Fruit fly (Drosophila melanogaster) ovary, adult (tissue): ENCODE measurements around the gene CG9915.

Source experiments
- CG17801 ChIP-seq: fragments of 200-800 bp; optimal IDR thresholded peaks from 2 replicates; lab custom pipeline; 2019; ENCODE audit warnings: missing biosample characterization, mild to moderate bottlenecking, missing genetic modification characterization, moderate library complexity; ENCODE audit not compliant: partially characterized antibody

CG9915 gene

DNA sequence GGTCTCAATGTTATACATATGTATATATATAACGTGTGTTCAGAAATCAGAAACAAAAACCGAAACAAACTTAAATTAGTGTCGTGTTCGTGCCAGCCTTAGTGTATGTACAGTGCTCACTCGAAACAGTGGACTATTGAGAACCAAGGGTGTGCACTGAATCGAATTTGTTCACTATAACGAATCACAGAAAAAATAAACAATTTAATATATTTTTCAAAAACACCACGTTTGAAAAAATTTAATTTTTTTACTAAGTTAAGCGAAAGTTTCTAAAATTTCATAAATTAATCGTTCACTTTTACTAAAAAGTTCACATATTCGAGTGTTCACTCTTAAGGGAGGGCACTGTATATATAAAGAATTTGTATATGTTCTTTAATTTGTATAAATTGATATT is 27.8 kb downstream of the CG9915 start:
- peak; percentile 19 for TF ChIP-seq CG17801 (GFP tag; lab: Kevin White, UChicago)

DNA sequence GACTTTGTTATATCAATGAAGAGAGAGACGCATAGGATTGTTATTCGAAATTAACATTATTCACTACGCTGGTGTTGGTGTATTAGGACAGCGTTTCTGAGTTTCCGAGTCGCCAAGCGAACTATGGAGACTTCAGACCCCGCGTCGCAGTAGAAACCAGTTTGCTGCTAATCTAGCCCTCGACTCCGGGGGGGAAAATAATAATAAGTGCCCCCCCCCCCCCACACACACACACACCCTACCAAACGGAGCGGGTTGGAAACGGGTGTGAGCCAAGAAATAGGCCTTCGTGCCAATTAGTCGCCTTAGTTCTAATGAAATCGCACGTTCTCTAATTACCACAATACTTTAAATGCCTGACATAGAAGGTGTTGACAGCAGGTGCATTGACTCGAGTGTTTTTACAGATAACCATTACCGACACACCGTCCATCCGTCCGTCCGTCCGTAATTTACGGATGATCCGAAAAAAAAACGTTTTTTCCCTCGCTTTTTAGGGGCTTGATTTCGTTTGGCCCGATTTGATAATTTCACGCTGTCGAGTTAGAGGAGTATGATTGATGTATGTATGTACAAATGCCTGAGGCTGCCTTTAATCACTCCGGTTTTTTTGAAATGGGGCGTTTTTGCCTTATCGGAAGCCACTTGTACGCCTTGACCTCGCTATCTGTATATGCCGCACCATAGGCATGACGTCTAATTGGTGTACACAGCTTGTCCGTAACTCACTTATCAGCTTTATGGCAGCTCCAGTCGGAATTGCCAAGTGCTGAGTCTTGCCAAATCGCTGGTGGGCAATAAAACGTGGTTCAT is 31.0 kb downstream of the CG9915 start:
- no peak for TF ChIP-seq CG17801 (GFP tag; lab: Kevin White, UChicago)

DNA sequence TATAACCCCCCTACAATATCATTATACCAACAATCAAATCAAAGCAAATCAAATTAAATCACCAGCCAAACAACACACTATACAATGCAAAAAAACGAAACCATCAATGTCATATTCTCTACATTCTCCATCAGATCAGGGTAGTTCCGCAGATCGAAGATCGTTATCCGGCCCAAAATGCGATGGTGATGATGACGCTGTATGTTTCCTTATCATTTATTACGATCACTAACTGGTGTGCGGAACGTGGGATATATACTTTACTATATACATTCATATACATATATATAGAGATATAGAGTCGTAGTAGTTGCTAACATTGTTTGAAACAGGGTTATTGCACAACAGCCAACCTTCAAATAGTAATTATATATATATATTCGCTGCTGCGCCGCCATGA is 31.6 kb downstream of the CG9915 start:
- TF ChIP-seq CG17801 (GFP tag; lab: Kevin White, UChicago), result no peak

DNA sequence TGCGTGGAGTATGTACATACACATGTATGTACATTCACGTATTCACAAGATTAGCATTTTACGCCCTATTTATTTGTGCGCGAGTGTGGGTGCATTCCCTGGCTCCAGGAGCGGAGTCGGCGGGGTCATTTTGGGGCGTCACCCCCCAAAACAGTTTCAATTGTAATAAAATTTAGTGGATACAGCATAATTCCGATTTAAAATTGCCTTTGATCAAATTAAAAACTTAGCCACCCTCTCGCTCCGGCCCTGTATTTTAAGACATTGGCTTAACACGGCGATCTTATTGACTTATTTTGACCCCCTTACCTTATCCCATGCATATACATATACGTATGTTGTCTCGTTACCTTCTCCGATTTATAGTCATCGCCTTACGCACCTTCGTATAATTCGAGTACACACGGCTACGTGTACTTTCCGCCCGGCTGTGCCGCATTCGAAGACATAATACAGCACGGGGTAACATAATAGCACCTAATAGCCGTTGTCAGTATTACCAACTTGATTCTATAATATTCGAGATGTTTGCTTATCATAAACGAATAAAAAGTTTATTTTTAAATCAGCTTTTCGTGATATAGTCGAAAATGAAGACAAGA is 33.5 kb downstream of the CG9915 start:
- TF ChIP-seq CG17801 (GFP tag; lab: Kevin White, UChicago), result peak; percentile 45

DNA sequence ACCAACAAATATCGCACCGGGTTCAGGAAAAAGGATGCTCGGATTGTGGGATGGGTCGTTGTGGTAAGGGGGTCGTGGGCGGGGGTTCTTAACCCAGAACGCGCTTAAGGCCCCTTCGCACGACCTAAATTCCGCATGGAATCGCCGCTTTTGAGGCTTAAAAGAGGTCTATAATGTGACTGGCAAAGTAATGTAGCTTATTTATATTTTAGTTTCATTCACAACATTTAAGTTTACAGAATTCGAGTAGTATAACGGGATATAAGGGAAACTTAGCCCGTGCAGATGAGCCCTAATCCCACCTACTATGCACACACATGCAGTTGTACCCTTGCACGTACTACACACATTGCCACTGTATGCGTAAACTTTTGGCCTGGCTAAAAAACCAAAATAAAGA is 34.2 kb downstream of the CG9915 start:
- TF ChIP-seq CG17801 (GFP tag; lab: Kevin White, UChicago), result peak; percentile 86

DNA sequence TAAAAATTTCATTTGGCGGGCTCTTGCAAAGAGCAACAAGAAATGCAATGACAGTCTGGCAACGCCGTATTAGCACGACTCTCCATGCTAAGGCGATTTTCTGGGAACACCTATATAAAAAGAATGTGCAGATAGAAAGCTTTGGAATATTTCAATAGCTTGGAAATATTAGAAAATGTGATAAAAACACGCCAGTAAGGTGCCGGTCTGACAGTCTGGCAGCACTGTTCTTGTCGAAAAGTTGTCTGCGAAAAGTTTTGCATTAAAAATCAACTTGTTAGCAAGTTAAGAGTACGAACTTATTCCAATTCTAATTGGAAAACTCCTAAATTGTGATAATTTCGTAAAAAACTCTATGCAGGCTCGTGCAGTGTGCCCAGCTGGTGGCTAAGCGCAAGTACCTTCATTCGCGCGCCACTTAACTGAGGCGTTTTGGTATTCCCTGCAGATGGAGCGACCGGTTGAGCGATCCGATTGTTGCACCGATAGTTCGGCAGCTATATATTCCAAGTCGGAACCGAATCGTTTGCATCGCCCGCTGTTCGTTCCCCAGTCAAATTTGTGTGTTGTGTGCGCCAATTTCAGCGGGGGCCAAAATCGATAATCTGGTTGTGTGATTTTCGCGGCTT is 34.9 kb downstream of the CG9915 start, which contains the start of gene eas:
eas (plus strand) TSS at position 451 of the 629 bp plus-strand sequence.
- no peak for TF ChIP-seq CG17801 (GFP tag; lab: Kevin White, UChicago)

DNA sequence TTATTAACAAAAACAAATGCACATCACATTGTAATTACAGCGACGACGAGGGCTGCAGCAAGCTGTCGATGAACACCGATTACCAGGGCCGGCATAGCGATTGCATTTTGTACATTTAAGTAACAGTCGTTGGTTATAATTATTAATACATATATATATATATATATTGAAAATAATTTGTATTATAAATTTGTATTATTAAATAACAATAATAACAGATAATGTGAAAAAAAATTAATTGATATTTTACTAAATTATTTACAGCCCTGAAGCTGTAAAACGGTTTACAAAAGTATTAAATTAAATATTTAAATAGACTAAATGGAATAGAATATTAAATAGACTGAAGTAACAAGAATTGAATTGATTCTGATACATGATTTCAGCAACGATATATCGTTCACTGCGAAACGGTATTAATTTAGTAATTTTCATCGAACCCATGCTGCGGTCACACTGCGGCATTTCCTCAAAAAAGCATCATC is 37.0 kb downstream of the CG9915 start, which contains the start of the genes kat80 and Prosalpha4:
kat80 (minus strand) TSS at position 327 of the 485 bp plus-strand sequence.
Prosalpha4 (plus strand) TSS at position 417 of the 485 bp plus-strand sequence.
- no peak for TF ChIP-seq CG17801 (GFP tag; lab: Kevin White, UChicago)

DNA sequence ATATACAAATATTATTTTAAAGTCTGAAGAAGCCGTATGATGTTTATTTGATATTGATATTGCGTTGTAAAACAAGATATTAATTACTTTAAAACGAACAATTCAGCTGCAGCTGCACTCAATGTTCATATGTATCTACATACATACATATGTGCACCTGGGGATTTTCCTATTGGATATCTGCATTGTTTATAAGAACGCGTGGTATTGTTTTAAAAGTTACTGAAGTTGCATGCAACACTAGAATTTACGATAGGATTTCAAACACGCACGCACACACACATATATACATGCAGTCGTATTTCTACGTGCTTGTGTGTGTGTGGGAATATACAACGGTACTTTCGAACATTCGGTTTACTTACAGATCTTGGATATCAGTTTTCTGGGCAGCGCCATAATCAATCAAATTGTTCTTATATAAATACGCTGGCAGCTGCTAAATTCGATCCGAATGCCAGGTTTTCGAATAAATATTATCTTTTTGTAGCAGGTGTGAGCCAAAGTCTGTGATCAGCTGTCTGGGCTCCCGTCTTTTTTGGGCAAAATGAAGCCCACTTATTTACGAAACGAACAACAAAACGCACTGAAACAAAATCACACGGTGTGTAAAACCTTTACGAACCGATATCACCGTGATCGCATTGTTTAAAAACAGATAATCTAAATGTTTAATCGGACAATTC is 37.6 kb downstream of the CG9915 start:
- TF ChIP-seq CG17801 (GFP tag; lab: Kevin White, UChicago), result no peak

DNA sequence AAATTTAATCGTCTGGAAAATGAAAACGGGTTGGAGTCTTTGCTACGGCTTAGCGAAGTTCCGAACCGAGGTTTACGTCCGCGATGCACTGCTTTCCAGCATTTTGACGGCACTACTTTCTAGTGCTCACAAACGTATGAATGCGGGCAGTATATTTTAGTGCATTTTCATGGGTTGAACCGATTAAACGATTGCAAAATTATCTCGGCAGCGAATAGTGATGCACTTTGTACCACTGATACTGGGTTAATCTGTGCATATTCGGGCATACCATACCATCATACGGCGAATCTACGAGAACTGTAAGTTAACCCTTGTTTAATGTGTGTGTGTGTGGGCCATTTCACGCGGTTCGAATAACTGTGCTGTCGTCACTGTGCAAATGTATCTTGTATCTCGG is 42.1 kb downstream of the CG9915 start, which contains the start of gene Mfe2:
Mfe2 (plus strand) TSS at position 157 of the 400 bp plus-strand sequence.
- TF ChIP-seq CG17801 (GFP tag; lab: Kevin White, UChicago), result peak; percentile 50

DNA sequence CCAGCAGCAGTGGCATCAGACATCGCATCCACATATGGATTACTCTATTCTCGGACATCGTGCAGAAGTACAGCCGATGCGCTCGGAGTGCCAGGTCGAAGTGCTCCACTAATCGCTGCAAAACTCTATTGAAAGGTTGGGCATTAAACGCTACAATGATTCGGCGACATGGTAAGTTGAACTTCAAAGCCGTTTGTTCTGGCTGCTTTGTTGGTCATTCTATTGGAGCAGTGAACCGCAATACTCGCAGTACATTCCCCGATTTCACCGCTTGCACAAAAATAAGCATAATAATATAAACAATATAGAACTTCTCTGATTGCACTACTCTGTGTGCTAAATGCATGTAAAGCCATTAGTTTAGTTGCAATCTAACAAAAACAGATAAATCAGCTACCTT is 46.5 kb downstream of the CG9915 start, which contains the start of gene CG12507:
CG12507 (minus strand) TSS at position 101 of the 400 bp plus-strand sequence.
- no peak for TF ChIP-seq CG17801 (GFP tag; lab: Kevin White, UChicago)

DNA sequence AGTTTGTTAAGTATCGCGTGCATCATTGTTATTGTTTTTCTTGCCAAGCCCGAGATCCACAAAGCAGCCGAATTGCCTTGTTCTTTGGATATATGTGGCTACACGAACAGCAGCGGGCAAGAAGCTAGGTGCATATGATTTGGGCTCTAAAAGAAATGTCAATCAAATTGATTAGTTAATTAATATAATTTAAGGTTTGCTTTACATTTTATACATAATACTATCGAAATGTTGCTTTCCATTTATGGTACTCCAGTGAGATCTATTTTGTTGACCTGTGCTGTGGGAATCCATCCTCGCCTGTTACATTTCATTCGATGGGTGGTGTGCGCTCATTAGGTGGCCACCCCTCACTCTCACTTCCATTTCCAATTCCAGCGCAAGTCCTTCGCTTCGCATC is 49.5 kb downstream of the CG9915 start:
- no peak for TF ChIP-seq CG17801 (GFP tag; lab: Kevin White, UChicago)
